Worm (Caenorhabditis elegans) whole organism, early embryonic: Measurements from ENCODE around the gene C33D9.8.

ENCODE experiments used
- ama-1 ChIP-seq: fragments of 150-350 bp; optimal IDR thresholded peaks from 2 replicates; lab custom pipeline; 2014
- sea-1 ChIP-seq: fragments of 200-800 bp; sonication (Bioruptor generic); conservative IDR thresholded peaks from 2 replicates; pipeline ENCODE4 v1.3.6; 2022; ENCODE audit warnings: missing genetic modification characterization, missing compliant biosample characterization

ce11 chrIV:8819471-8819870 lies 32.9 kb upstream of the C33D9.8 start:
- no peak for TF ChIP-seq ama-1 (lab: Kevin White, UChicago)
- TF ChIP-seq sea-1 (GFP tag; lab: Robert Waterston, UW): no peak
